Worm (Caenorhabditis elegans) whole organism, L1 larva: ENCODE results near the gene ech-3.

Source experiments
- aha-1 ChIP-seq: fragments of 150-350 bp; optimal IDR thresholded peaks from 2 replicates; lab custom pipeline; 2014; ENCODE audit warnings: missing biosample characterization, missing genetic modification characterization
- aly-2 ChIP-seq: fragments of 150-350 bp; optimal IDR thresholded peaks from 2 replicates; lab custom pipeline; 2014; ENCODE audit warnings: missing biosample characterization, missing genetic modification characterization
- blmp-1 ChIP-seq: fragments of 150-350 bp; optimal IDR thresholded peaks from 2 replicates; lab custom pipeline; 2014; ENCODE audit warnings: missing biosample characterization, missing genetic modification characterization
- dpl-1 ChIP-seq, 3 experiments: fragments of 150-350 bp in 2 of 3; sonication (generic microtip) in 1 of 3; optimal IDR thresholded peaks; 2 replicates each; lab custom pipeline; 2014 to 2017; ENCODE audit warnings: missing biosample characterization in 3 of 3, missing genetic modification characterization in 3 of 3, missing genetic modification reagents in 3 of 3
- fkh-8 ChIP-seq: sonication (generic microtip); optimal IDR thresholded peaks from 2 replicates; lab custom pipeline; 2016; ENCODE audit warnings: mild to moderate bottlenecking, missing genetic modification characterization, missing compliant biosample characterization
- fos-1 ChIP-seq: fragments of 150-350 bp; optimal IDR thresholded peaks from 2 replicates; lab custom pipeline; 2014; ENCODE audit warnings: missing biosample characterization, missing genetic modification characterization
- lin-13 ChIP-seq: fragments of 150-350 bp; optimal IDR thresholded peaks from 2 replicates; lab custom pipeline; 2014; ENCODE audit warnings: missing biosample characterization, missing genetic modification reagents, missing genetic modification characterization
- lin-39 ChIP-seq: fragments of 150-350 bp; optimal IDR thresholded peaks from 2 replicates; lab custom pipeline; 2014; ENCODE audit warnings: missing biosample characterization, missing genetic modification reagents, missing genetic modification characterization
- lir-3 ChIP-seq: sonication (generic microtip); optimal IDR thresholded peaks from 2 replicates; lab custom pipeline; 2016; ENCODE audit warnings: mild to moderate bottlenecking, missing genetic modification characterization, moderate library complexity, missing compliant biosample characterization; ENCODE audit not compliant: poor library complexity
- nhr-76 ChIP-seq: sonication (generic microtip); optimal IDR thresholded peaks from 2 replicates; lab custom pipeline; 2017; ENCODE audit warnings: missing biosample characterization, missing genetic modification characterization
- nhr-77 ChIP-seq: fragments of 150-350 bp; optimal IDR thresholded peaks from 2 replicates; lab custom pipeline; 2014; ENCODE audit warnings: missing biosample characterization, missing genetic modification characterization
- skn-1 ChIP-seq: fragments of 150-350 bp; optimal IDR thresholded peaks from 2 replicates; lab custom pipeline; 2014; ENCODE audit warnings: missing biosample characterization, missing genetic modification characterization

- TF ChIP-seq lin-39 (tag; lab: Kevin White, UChicago): no peak
- TF ChIP-seq nhr-76 (tag; lab: Kevin White, UChicago): no peak
- no peak for TF ChIP-seq skn-1 (tag; lab: Kevin White, UChicago)
- TF ChIP-seq aly-2 (tag; lab: Kevin White, UChicago): no peak
- peak; percentile 68 for TF ChIP-seq blmp-1 (tag; lab: Kevin White, UChicago)
- no peak for TF ChIP-seq aha-1
- no peak for TF ChIP-seq dpl-1 (GFP tag; optimal IDR thresholded peaks at IDR 0.05; lab: Kevin White, UChicago)
- TF ChIP-seq lir-3 (tag; lab: Kevin White, UChicago): no peak
- no peak for TF ChIP-seq fos-1 (tag; lab: Kevin White, UChicago)
- no peak for TF ChIP-seq lin-13
- no peak for TF ChIP-seq nhr-77 (tag; lab: Kevin White, UChicago)
- no peak for TF ChIP-seq fkh-8
These were observed 22.9 kb downstream of the ech-3 start for ce11 chrV:8044957-8045356.
